Comparison of ENCODE assay signal across 3 fruit fly cellular contexts in genomic region chr3L:21685753-21686152, dm6.
A peak's percentile ranks its signal among the peaks of the same experiment; 100 is the strongest.
TF ChIP-seq lines count a peak whose summit lies in the region.

No protein-coding gene starts in this region.

- TF ChIP-seq CTCF in whole organism, embryonic (GFP tag; optimal IDR thresholded peaks at IDR 0.05; lab: Kevin White, UChicago): no peak

TF ChIP-seq in whole organism, embryonic, 481 proteins besides CTCF, POLR2A, EP300 and RAD21:
- TF ChIP-seq CG17186 (GFP tag; optimal IDR thresholded peaks at IDR 0.05; lab: Kevin White, UChicago): no peak
- TF ChIP-seq sens (GFP tag; lab: Kevin White, UChicago): peak; percentile 41
- TF ChIP-seq kah (GFP tag; optimal IDR thresholded peaks at IDR 0.05; lab: Kevin White, UChicago): no peak
- peak; percentile 70 for TF ChIP-seq nom (GFP tag; optimal IDR thresholded peaks at IDR 0.05; lab: Kevin White, UChicago)
- TF ChIP-seq bsh (GFP tag; optimal IDR thresholded peaks at IDR 0.05; lab: Kevin White, UChicago): peak in 1 of 2 experiments; percentile 69
- TF ChIP-seq Drgx (GFP tag; IDR thresholded peaks at IDR 0.05; lab: Robert Waterston, UW): peak; percentile 39; the same call in 1 of the 2 replicates

TF ChIP-seq in whole organism, prepupa, 60 proteins besides CTCF, POLR2A, EP300 and RAD21 (continues in another document):
- TF ChIP-seq spab (GFP tag; optimal IDR thresholded peaks at IDR 0.05; lab: Kevin White, UChicago) (peak; percentile 89), cyc (GFP tag; optimal IDR thresholded peaks at IDR 0.05; lab: Kevin White, UChicago) (no peak), vri (GFP tag; optimal IDR thresholded peaks at IDR 0.05; lab: Kevin White, UChicago) (no peak), CG8119 (GFP tag; IDR thresholded peaks at IDR 0.05; lab: Robert Waterston, UW) (no peak; the same call in none of the 3 replicates), CG15336 (GFP tag; IDR thresholded peaks at IDR 0.05; lab: Robert Waterston, UW) (peak; percentile 49; the same call in 1 of the 2 replicates), CG1621 (tag; optimal IDR thresholded peaks at IDR 0.05; lab: Kevin White, UChicago) (peak; percentile 70), CG9139 (GFP tag; optimal IDR thresholded peaks at IDR 0.05; lab: Kevin White, UChicago) (peak; percentile 72), CG8632 (GFP tag; optimal IDR thresholded peaks at IDR 0.05; lab: Kevin White, UChicago) (peak; percentile 69), Lpt (GFP tag; optimal IDR thresholded peaks at IDR 0.05; lab: Kevin White, UChicago) (peak; percentile 58), CG10669 (GFP tag; optimal IDR thresholded peaks at IDR 0.05; lab: Kevin White, UChicago) (peak; percentile 89), fd85E (GFP tag; optimal IDR thresholded peaks at IDR 0.05; lab: Kevin White, UChicago) (no peak), Eip75B (GFP tag; optimal IDR thresholded peaks at IDR 0.05; lab: Kevin White, UChicago) (peak; percentile 73), Sox14 (GFP tag; optimal IDR thresholded peaks at IDR 0.05; lab: Kevin White, UChicago) (peak; percentile 47), Hr39 (GFP tag; optimal IDR thresholded peaks at IDR 0.05; lab: Kevin White, UChicago) (peak; percentile 11), CG6276 (GFP tag; optimal IDR thresholded peaks at IDR 0.05; lab: Kevin White, UChicago) (no peak), Hr38 (GFP tag; optimal IDR thresholded peaks at IDR 0.05; lab: Kevin White, UChicago) (no peak), topi (GFP tag; optimal IDR thresholded peaks at IDR 0.05; lab: Kevin White, UChicago) (peak; percentile 3), Sox102F (GFP tag; optimal IDR thresholded peaks at IDR 0.05; lab: Kevin White, UChicago) (no peak), fkh (GFP tag; optimal IDR thresholded peaks at IDR 0.05; lab: Kevin White, UChicago) (no peak), CG34406 (GFP tag; optimal IDR thresholded peaks at IDR 0.05; lab: Kevin White, UChicago) (peak; percentile 54), lz (GFP tag; optimal IDR thresholded peaks at IDR 0.05; lab: Kevin White, UChicago) (peak; percentile 19), svp (GFP tag; lab: Kevin White, UChicago) (peak; percentile 56), Eip78C (GFP tag; lab: Kevin White, UChicago) (peak; percentile 95), CG11902 (GFP tag; optimal IDR thresholded peaks at IDR 0.05; lab: Kevin White, UChicago) (peak; percentile 13), acj6 (GFP tag; optimal IDR thresholded peaks at IDR 0.05; lab: Kevin White, UChicago) (peak; percentile 79), Eip93F (GFP tag; optimal IDR thresholded peaks at IDR 0.05; lab: Kevin White, UChicago) (no peak), CG6854 (GFP tag; optimal IDR thresholded peaks at IDR 0.05; lab: Kevin White, UChicago) (no peak), CG7368 (GFP tag; optimal IDR thresholded peaks at IDR 0.05; lab: Kevin White, UChicago) (peak; percentile 67), dsx (GFP tag; optimal IDR thresholded peaks at IDR 0.05; lab: Kevin White, UChicago; ENCODE audit: poor library complexity, severe bottlenecking) (peak; percentile 88), CG3032 (tag; optimal IDR thresholded peaks at IDR 0.05; lab: Kevin White, UChicago) (peak; percentile 93), esn (GFP tag; optimal IDR thresholded peaks at IDR 0.05; lab: Kevin White, UChicago) (peak; percentile 34), net (GFP tag; optimal IDR thresholded peaks at IDR 0.05; lab: Kevin White, UChicago) (peak; percentile 67), OdsH (GFP tag; optimal IDR thresholded peaks at IDR 0.05; lab: Kevin White, UChicago) (peak; percentile 79), Gug (GFP tag; IDR thresholded peaks at IDR 0.05; lab: Robert Waterston, UW) (no peak), CG6808 (GFP tag; optimal IDR thresholded peaks at IDR 0.05; lab: Kevin White, UChicago) (peak; percentile 92), Blimp-1 (GFP tag; optimal IDR thresholded peaks at IDR 0.05; lab: Kevin White, UChicago) (no peak), Met (GFP tag; optimal IDR thresholded peaks at IDR 0.05; lab: Kevin White, UChicago) (no peak), CG10631 (GFP tag; optimal IDR thresholded peaks at IDR 0.05; lab: Kevin White, UChicago) (peak; percentile 84), Hr4 (GFP tag; optimal IDR thresholded peaks at IDR 0.05; lab: Kevin White, UChicago) (peak; percentile 32), fd59A (GFP tag; optimal IDR thresholded peaks at IDR 0.05; lab: Kevin White, UChicago) (peak; percentile 91), CG8319 (GFP tag; optimal IDR thresholded peaks at IDR 0.05; lab: Kevin White, UChicago) (peak; percentile 25), CG11762 (GFP tag; optimal IDR thresholded peaks at IDR 0.05; lab: Kevin White, UChicago; ENCODE audit: insufficient read depth) (peak; percentile 52), pdm3 (GFP tag; optimal IDR thresholded peaks at IDR 0.05; lab: Kevin White, UChicago) (peak; percentile 74)

TF ChIP-seq in whole organism, pupa, 21 proteins besides CTCF, POLR2A, EP300 and RAD21:
- TF ChIP-seq CG32121 (GFP tag; IDR thresholded peaks at IDR 0.05; lab: Robert Waterston, UW) (no peak), Ets98B (GFP tag; IDR thresholded peaks at IDR 0.05; lab: Robert Waterston, UW) (no peak), Snoo (tag; optimal IDR thresholded peaks at IDR 0.05; lab: Kevin White, UChicago) (no peak), CG15710 (tag; optimal IDR thresholded peaks at IDR 0.05; lab: Kevin White, UChicago) (peak; percentile 92), CG12605 (GFP tag; IDR thresholded peaks at IDR 0.05; lab: Robert Waterston, UW) (no peak), CG34367 (tag; optimal IDR thresholded peaks at IDR 0.05; lab: Kevin White, UChicago) (peak; percentile 88), D1 (tag; optimal IDR thresholded peaks at IDR 0.05; lab: Kevin White, UChicago) (peak; percentile 79), CG17806 (tag; optimal IDR thresholded peaks at IDR 0.05; lab: Kevin White, UChicago) (peak; percentile 87), CG13204 (GFP tag; optimal IDR thresholded peaks at IDR 0.05; lab: Kevin White, UChicago) (peak; percentile 83), CG14655 (GFP tag; optimal IDR thresholded peaks at IDR 0.05; lab: Kevin White, UChicago) (peak; percentile 86), fd96Ca (GFP tag; IDR thresholded peaks at IDR 0.05; lab: Robert Waterston, UW) (peak; percentile 49; the same call in 1 of the 3 replicates), CG9948 (tag; optimal IDR thresholded peaks at IDR 0.05; lab: Kevin White, UChicago) (peak; percentile 87), Pif1B (GFP tag; optimal IDR thresholded peaks at IDR 0.05; lab: Kevin White, UChicago) (peak; percentile 77), CG4496 (GFP tag; IDR thresholded peaks at IDR 0.05; lab: Robert Waterston, UW) (peak; percentile 47; the same call in 1 of the 3 replicates), gl (tag; optimal IDR thresholded peaks at IDR 0.05; lab: Kevin White, UChicago) (peak; percentile 74), EcR (GFP tag; optimal IDR thresholded peaks at IDR 0.05; lab: Kevin White, UChicago) (peak; percentile 82), CG8159 (tag; optimal IDR thresholded peaks at IDR 0.05; lab: Kevin White, UChicago) (peak; percentile 94), CG10348 (GFP tag; IDR thresholded peaks at IDR 0.05; lab: Robert Waterston, UW) (no peak), CG8301 (tag; optimal IDR thresholded peaks at IDR 0.05; lab: Kevin White, UChicago) (peak; percentile 69), Pif1A (GFP tag; optimal IDR thresholded peaks at IDR 0.05; lab: Kevin White, UChicago) (peak; percentile 74)

Comparison
In these comparisons a context has a peak if more than half of its experiments do, and no peak if none do; other contexts are left out.
1. Of the 7 proteins assayed by ChIP-seq in both whole organism, embryonic and whole organism, prepupa: peak only in whole organism, embryonic: none; only in whole organism, prepupa: CG16779, Hr39 and Lpt; in both: none; in neither: 4.